Fruit fly (Drosophila melanogaster): Measurements from ENCODE around the gene CG10435.

- TF ChIP-seq Pif1A (GFP tag; optimal IDR thresholded peaks at IDR 0.05): no peak
- TF ChIP-seq CG13204 (GFP tag; optimal IDR thresholded peaks at IDR 0.05): no peak
- no peak for TF ChIP-seq CG10348 (GFP tag; IDR thresholded peaks at IDR 0.05)
- TF ChIP-seq CG4496 (GFP tag; IDR thresholded peaks at IDR 0.05): no peak
- TF ChIP-seq CG14655 (GFP tag; optimal IDR thresholded peaks at IDR 0.05): no peak
- no peak for TF ChIP-seq CG34367 (tag; optimal IDR thresholded peaks at IDR 0.05)
- TF ChIP-seq CG32121 (GFP tag; IDR thresholded peaks at IDR 0.05): no peak
- no peak for TF ChIP-seq CG8301 (tag; optimal IDR thresholded peaks at IDR 0.05)
- TF ChIP-seq CG17806 (tag; optimal IDR thresholded peaks at IDR 0.05): no peak
- TF ChIP-seq Ets98B (GFP tag; IDR thresholded peaks at IDR 0.05): no peak
- TF ChIP-seq gl (tag; optimal IDR thresholded peaks at IDR 0.05): no peak
- TF ChIP-seq fd96Ca (GFP tag; IDR thresholded peaks at IDR 0.05): no peak
Measured at dm6 chr3R:8026515-8026914, 13.5 kb upstream of the CG10435 start.
